Fruit fly (Drosophila melanogaster) whole organism, embryonic: Measurements from ENCODE around the gene 7B2.

Experiments
- Ada2b ChIP-seq: fragments of 200-800 bp; sonication (Bioruptor generic); IDR thresholded peaks from 2 replicates; pipeline ENCODE4 v1.3.6; 2022; ENCODE audit warnings: missing biosample characterization, missing genetic modification characterization
- Adf1 ChIP-seq: fragments of 200-800 bp; sonication (Bioruptor generic); IDR thresholded peaks from 2 replicates; pipeline ENCODE4 v1.3.6; 2022; ENCODE audit warnings: missing biosample characterization, missing genetic modification characterization
- B-H1 ChIP-seq: fragments of 200-800 bp; sonication (Bioruptor generic); IDR thresholded peaks from 3 replicates; pipeline ENCODE4 v1.3.6; 2022; ENCODE audit warnings: missing biosample characterization, missing genetic modification characterization
- Blimp-1 ChIP-seq: fragments of 200-800 bp; sonication (Bioruptor generic); optimal IDR thresholded peaks from 3 replicates; lab custom pipeline; 2018; ENCODE audit warnings: missing biosample characterization, missing genetic modification characterization, mild to moderate bottlenecking, moderate library complexity, missing genetic modification reagents
- CG10565 ChIP-seq: fragments of 200-800 bp; sonication (Bioruptor generic); optimal IDR thresholded peaks from 3 replicates; lab custom pipeline; 2016; ENCODE audit warnings: missing biosample characterization, mild to moderate bottlenecking, missing genetic modification characterization
- CG11247 ChIP-seq: fragments of 200-800 bp; sonication (Bioruptor generic); IDR thresholded peaks from 2 replicates; pipeline ENCODE4 v1.3.6; 2022; ENCODE audit warnings: missing biosample characterization, missing genetic modification characterization
- CG12769 ChIP-seq: fragments of 200-800 bp; sonication (Bioruptor generic); optimal IDR thresholded peaks from 2 replicates; lab custom pipeline; 2019; ENCODE audit warnings: missing biosample characterization, mild to moderate bottlenecking, missing genetic modification characterization, moderate library complexity
- CG13287 ChIP-seq: fragments of 200-800 bp; sonication (Bioruptor generic); IDR thresholded peaks from 2 replicates; pipeline ENCODE4 v1.3.6; 2022; ENCODE audit warnings: missing biosample characterization, missing genetic modification characterization; ENCODE audit not compliant: partially characterized antibody
- CG13894 ChIP-seq: fragments of 200-800 bp; sonication (Bioruptor generic); optimal IDR thresholded peaks from 3 replicates; lab custom pipeline; 2018; ENCODE audit warnings: missing biosample characterization, mild to moderate bottlenecking, missing genetic modification characterization, moderate library complexity
- CG15269 ChIP-seq: fragments of 200-800 bp; sonication (Bioruptor generic); optimal IDR thresholded peaks from 2 replicates; lab custom pipeline; 2018; ENCODE audit warnings: missing biosample characterization, mild to moderate bottlenecking, missing genetic modification characterization, moderate library complexity
- CG16815 ChIP-seq: fragments of 200-800 bp; sonication (Bioruptor generic); optimal IDR thresholded peaks from 3 replicates; lab custom pipeline; 2017; ENCODE audit warnings: missing biosample characterization, mild to moderate bottlenecking, missing genetic modification characterization
- CG17612 ChIP-seq: fragments of 200-800 bp; sonication (Bioruptor generic); IDR thresholded peaks from 2 replicates; pipeline ENCODE4 v1.3.6; 2022; ENCODE audit warnings: missing biosample characterization, missing genetic modification characterization
- CG2199 ChIP-seq: fragments of 200-800 bp; sonication (Bioruptor generic); IDR thresholded peaks from 3 replicates; pipeline ENCODE4 v1.3.6; 2022; ENCODE audit warnings: missing biosample characterization, missing genetic modification characterization
- CG34422 ChIP-seq: fragments of 200-800 bp; sonication (Bioruptor generic); IDR thresholded peaks from 3 replicates; pipeline ENCODE4 v1.3.6; 2022; ENCODE audit warnings: missing biosample characterization, missing genetic modification characterization
- CG5245 ChIP-seq: fragments of 200-800 bp; sonication (Bioruptor generic); optimal IDR thresholded peaks from 3 replicates; lab custom pipeline; 2016; ENCODE audit warnings: missing biosample characterization, missing genetic modification characterization
- CG9609 ChIP-seq: fragments of 200-800 bp; sonication (Bioruptor generic); optimal IDR thresholded peaks from 3 replicates; lab custom pipeline; 2016; ENCODE audit warnings: missing biosample characterization, missing genetic modification characterization
- Deaf1 ChIP-seq: fragments of 200-800 bp; optimal IDR thresholded peaks from 3 replicates; lab custom pipeline; 2019; ENCODE audit warnings: missing biosample characterization, mild to moderate bottlenecking, missing genetic modification characterization, moderate library complexity
- Ets65A ChIP-seq: fragments of 200-800 bp; sonication (Bioruptor generic); peaks from one replicate; lab custom pipeline; 2016; ENCODE audit warnings: missing biosample characterization, missing genetic modification characterization
- H15 ChIP-seq: fragments of 200-800 bp; sonication (Bioruptor generic); IDR thresholded peaks from 3 replicates; pipeline ENCODE4 v1.3.6; 2022; ENCODE audit warnings: missing biosample characterization, missing genetic modification characterization
- Jarid2 ChIP-seq: fragments of 200-800 bp; sonication (Bioruptor generic); optimal IDR thresholded peaks from 3 replicates; lab custom pipeline; 2017; ENCODE audit warnings: mild to moderate bottlenecking, missing biosample characterization, missing genetic modification reagents, missing genetic modification characterization
- Med ChIP-seq: fragments of 200-800 bp; sonication (Bioruptor generic); peaks from one replicate; lab custom pipeline; 2016; ENCODE audit warnings: missing biosample characterization, missing genetic modification characterization, mild to moderate bottlenecking, inconsistent platforms, moderate library complexity
- Sin3A ChIP-seq: fragments of >200 bp; optimal IDR thresholded peaks from 2 replicates; lab custom pipeline; 2018
- YL-1 ChIP-seq: fragments of 200-800 bp; sonication (Bioruptor generic); optimal IDR thresholded peaks from 3 replicates; lab custom pipeline; 2017; ENCODE audit warnings: missing biosample characterization, mild to moderate bottlenecking, missing genetic modification characterization
- amos ChIP-seq: fragments of 200-800 bp; sonication (Bioruptor generic); IDR thresholded peaks from 2 replicates; pipeline ENCODE4 v1.3.6; 2022; ENCODE audit warnings: missing biosample characterization, missing genetic modification characterization; ENCODE audit not compliant: partially characterized antibody
- ato ChIP-seq: fragments of 200-800 bp; sonication (Bioruptor generic); IDR thresholded peaks from 2 replicates; pipeline ENCODE4 v1.3.6; 2022; ENCODE audit warnings: missing biosample characterization, missing genetic modification characterization; ENCODE audit not compliant: partially characterized antibody
- bbx ChIP-seq: fragments of 200-800 bp; sonication (Bioruptor generic); IDR thresholded peaks from 2 replicates; pipeline ENCODE4 v1.3.6; 2022; ENCODE audit warnings: missing biosample characterization, missing genetic modification characterization; ENCODE audit not compliant: partially characterized antibody
- cg ChIP-seq: fragments of 200-800 bp; sonication (Bioruptor generic); optimal IDR thresholded peaks from 3 replicates; lab custom pipeline; 2019; ENCODE audit warnings: missing biosample characterization, mild to moderate bottlenecking, missing genetic modification characterization, moderate library complexity
- chinmo ChIP-seq: fragments of 200-800 bp; sonication (Bioruptor generic); IDR thresholded peaks from 4 replicates; pipeline ENCODE4 v1.3.6; 2022; ENCODE audit warnings: missing biosample characterization, missing genetic modification characterization; ENCODE audit not compliant: partially characterized antibody
- ci ChIP-seq: fragments of 200-800 bp; sonication (Bioruptor generic); IDR thresholded peaks from 3 replicates; pipeline ENCODE4 v1.3.6; 2022; ENCODE audit warnings: missing biosample characterization, missing genetic modification characterization
- croc ChIP-seq: fragments of 200-800 bp; sonication (Bioruptor generic); conservative IDR thresholded peaks from 3 replicates; pipeline ENCODE4 v1.3.6; 2022; ENCODE audit warnings: missing biosample characterization, missing genetic modification characterization
- ewg ChIP-seq: fragments of 200-800 bp; sonication (Bioruptor generic); optimal IDR thresholded peaks from 3 replicates; lab custom pipeline; 2017; ENCODE audit warnings: mild to moderate bottlenecking, missing biosample characterization, missing genetic modification reagents, missing genetic modification characterization
- ham ChIP-seq: fragments of 200-800 bp; sonication (Bioruptor generic); IDR thresholded peaks from 2 replicates; pipeline ENCODE4 v1.3.6; 2022; ENCODE audit warnings: missing biosample characterization, missing genetic modification characterization
- kni ChIP-seq: fragments of 200-800 bp; sonication (Bioruptor generic); optimal IDR thresholded peaks from 3 replicates; lab custom pipeline; 2017; ENCODE audit warnings: mild to moderate bottlenecking, missing biosample characterization, missing genetic modification reagents, missing genetic modification characterization
- lab ChIP-seq: fragments of 200-800 bp; sonication (Bioruptor generic); optimal IDR thresholded peaks from 3 replicates; lab custom pipeline; 2017; ENCODE audit warnings: missing biosample characterization, missing genetic modification characterization, mild to moderate bottlenecking, moderate library complexity, missing genetic modification reagents
- lilli ChIP-seq: fragments of 200-800 bp; sonication (Bioruptor generic); optimal IDR thresholded peaks from 3 replicates; lab custom pipeline; 2016; ENCODE audit warnings: missing biosample characterization, missing genetic modification characterization
- mld ChIP-seq: fragments of 200-800 bp; sonication (Bioruptor generic); IDR thresholded peaks from 3 replicates; pipeline ENCODE4 v1.3.6; 2022; ENCODE audit warnings: missing biosample characterization, missing genetic modification characterization; ENCODE audit not compliant: partially characterized antibody
- oc ChIP-seq: fragments of 200-800 bp; sonication (Bioruptor generic); optimal IDR thresholded peaks from 2 replicates; lab custom pipeline; 2018; ENCODE audit warnings: missing biosample characterization, mild to moderate bottlenecking, missing genetic modification characterization, moderate library complexity
- otp ChIP-seq: fragments of 200-800 bp; sonication (Bioruptor generic); IDR thresholded peaks from 3 replicates; pipeline ENCODE4, ENCODE4 v1.3.6; 2022; ENCODE audit warnings: missing biosample characterization, missing genetic modification characterization
- peb ChIP-seq: fragments of 200-800 bp; sonication (Bioruptor generic); IDR thresholded peaks from 2 replicates; pipeline ENCODE4 v1.3.6; 2022; ENCODE audit warnings: missing biosample characterization, missing genetic modification characterization
- pros ChIP-seq: fragments of 200-800 bp; sonication (Bioruptor generic); optimal IDR thresholded peaks from 3 replicates; lab custom pipeline; 2019; ENCODE audit warnings: missing biosample characterization, mild to moderate bottlenecking, missing genetic modification characterization, moderate library complexity
- rib ChIP-seq: fragments of 200-800 bp; sonication (Bioruptor generic); IDR thresholded peaks from 2 replicates; pipeline ENCODE4 v1.3.6; 2022; ENCODE audit warnings: missing biosample characterization, missing genetic modification characterization
- sd ChIP-seq: fragments of 200-800 bp; sonication (Bioruptor generic); optimal IDR thresholded peaks from 3 replicates; lab custom pipeline; 2018; ENCODE audit warnings: missing biosample characterization, mild to moderate bottlenecking, missing genetic modification characterization, moderate library complexity
- sim ChIP-seq: fragments of 200-800 bp; sonication (Bioruptor generic); IDR thresholded peaks from 2 replicates; pipeline ENCODE4 v1.3.6; 2022; ENCODE audit warnings: missing biosample characterization, missing genetic modification characterization
- sob ChIP-seq: fragments of 200-800 bp; sonication (Bioruptor generic); IDR thresholded peaks from 2 replicates; pipeline ENCODE4 v1.3.6; 2022; ENCODE audit warnings: missing biosample characterization, missing genetic modification characterization
- vvl ChIP-seq: fragments of 200-800 bp; sonication (Bioruptor generic); IDR thresholded peaks from 2 replicates; pipeline ENCODE4 v1.3.6; 2022; ENCODE audit warnings: missing biosample characterization, missing genetic modification characterization

7B2 gene

DNA sequence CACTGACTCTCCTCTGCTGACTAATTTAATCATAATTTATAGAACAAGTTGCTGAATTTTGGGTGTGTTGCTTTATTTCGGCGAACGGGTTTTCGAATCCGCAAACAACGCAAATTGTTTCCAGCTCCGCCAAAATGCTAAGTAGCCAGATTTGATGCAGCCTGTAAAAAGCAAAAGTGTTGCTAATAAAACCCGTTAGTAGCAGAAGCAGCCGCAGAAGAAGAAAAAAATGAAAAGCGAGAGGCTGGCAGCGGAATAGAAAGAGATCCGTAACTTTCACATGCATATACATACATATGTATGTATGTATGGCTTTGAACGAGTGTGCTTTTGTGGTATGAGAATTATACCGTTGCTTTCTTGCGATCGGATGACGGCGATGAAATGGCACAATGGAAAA, 15.5 kb downstream of the 7B2 start:
- TF ChIP-seq croc (GFP tag; lab: Robert Waterston, UW) (no peak), Blimp-1 (GFP tag; lab: Kevin White, UChicago) (peak; percentile 96), lilli (no peak), CG16815 (no peak), Ets65A (peak; percentile 30), CG5245 (no peak), CG12769 (no peak), kni (GFP tag; lab: Kevin White, UChicago) (no peak), YL-1 (no peak)

DNA sequence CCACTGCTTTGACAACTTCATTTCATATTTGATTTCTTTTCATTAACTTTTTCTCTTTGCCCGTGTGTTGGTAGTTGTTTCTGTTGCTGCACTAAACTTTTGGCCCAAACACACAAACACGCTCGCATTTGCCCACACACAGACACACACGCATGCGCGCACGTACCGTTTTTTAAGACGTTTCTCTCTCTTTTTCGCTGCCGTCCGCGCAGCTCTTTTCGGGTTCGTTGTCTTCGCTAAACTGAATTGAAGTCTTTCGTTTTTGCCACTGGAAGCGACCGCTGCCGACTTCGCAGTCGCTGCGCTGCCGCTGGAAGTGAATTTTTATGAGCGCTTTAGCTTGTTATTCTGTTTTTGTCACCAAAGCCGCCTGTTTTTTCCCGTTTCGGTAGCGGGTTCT, 16.0 kb downstream of the 7B2 start, which contains the start of gene kkv:
Gene kkv, minus strand, starts transcription at position 246 of the 400 bp plus-strand sequence.
- TF ChIP-seq pros (GFP tag; lab: Kevin White, UChicago) (peak; percentile 95), CG17612 (GFP tag; lab: Robert Waterston, UW) (no peak), H15 (GFP tag; lab: Robert Waterston, UW) (no peak), mld (0 out of 3 replicates have a peak, but pooled peaks have one; percentile 41), cg (GFP tag; lab: Kevin White, UChicago) (peak; percentile 78), sob (GFP tag; lab: Robert Waterston, UW) (peak; percentile 25; the same call in 1 of the 2 replicates), Med (GFP tag; lab: Kevin White, UChicago) (peak; percentile 31), CG34422 (GFP tag; lab: Robert Waterston, UW) (0 out of 3 replicates have a peak, but pooled peaks have one; percentile 33), ci (peak; percentile 26; the same call in 1 of the 3 replicates), amos (GFP tag; lab: Robert Waterston, UW) (0 out of 2 replicates have a peak, but pooled peaks have one; percentile 18), Adf1 (GFP tag; lab: Robert Waterston, UW) (peak; percentile 86), rib (GFP tag; lab: Robert Waterston, UW) (peak; percentile 41; the same call in 1 of the 2 replicates), CG10565 (GFP tag; lab: Kevin White, UChicago) (no peak), ham (GFP tag; lab: Robert Waterston, UW) (no peak), sim (GFP tag; lab: Robert Waterston, UW) (no peak), CG13287 (peak; percentile 18; the same call in 1 of the 2 replicates), sd (tag; lab: Kevin White, UChicago) (peak; percentile 45), peb (GFP tag; lab: Robert Waterston, UW) (no peak), Ets65A (peak; percentile 17), Deaf1 (tag; lab: Kevin White, UChicago) (peak; percentile 52), chinmo (GFP tag; lab: Robert Waterston, UW) (peak; percentile 92), CG15269 (tag; lab: Kevin White, UChicago) (peak; percentile 76), ewg (GFP tag; lab: Kevin White, UChicago) (peak; percentile 1), CG13894 (peak; percentile 42), CG11247 (peak; percentile 85), Sin3A (lab: Kevin White, UChicago) (no peak), CG2199 (GFP tag; lab: Robert Waterston, UW) (0 out of 3 replicates have a peak, but pooled peaks have one; percentile 28), ato (GFP tag; lab: Robert Waterston, UW) (0 out of 2 replicates have a peak, but pooled peaks have one; percentile 13), lab (no peak), B-H1 (no peak), Ada2b (GFP tag; lab: Robert Waterston, UW) (no peak), CG9609 (no peak), oc (peak; percentile 37), Jarid2 (GFP tag; lab: Kevin White, UChicago) (peak; percentile 56), otp (GFP tag; lab: Robert Waterston, UW) (0 out of 3 replicates have a peak, but pooled peaks have one; percentile 9), bbx (peak; percentile 44), CG12769 (peak; percentile 43), vvl (GFP tag; lab: Robert Waterston, UW) (peak; percentile 31; the same call in 1 of the 2 replicates)
